Fruit fly (Drosophila melanogaster) whole organism, embryonic: Measurements from ENCODE around the gene CG6230.
A peak's percentile ranks its signal among the peaks of the same experiment; 100 is the strongest.

Experiments used
- Atf-2 ChIP-seq: fragments of 200-800 bp; sonication (Bioruptor generic); optimal IDR thresholded peaks from 2 replicates; lab custom pipeline; 2016; ENCODE audit warnings: missing biosample characterization, missing genetic modification characterization
- Blimp-1 ChIP-seq: fragments of 200-800 bp; sonication (Bioruptor generic); optimal IDR thresholded peaks from 3 replicates; lab custom pipeline; 2018; ENCODE audit warnings: missing biosample characterization, missing genetic modification characterization, mild to moderate bottlenecking, moderate library complexity, missing genetic modification reagents
- C15 ChIP-seq: fragments of 200-800 bp; sonication (Bioruptor generic); IDR thresholded peaks from 3 replicates; pipeline ENCODE4 v1.3.6; 2022; ENCODE audit warnings: missing biosample characterization, missing genetic modification characterization
- CG10209 ChIP-seq: fragments of 200-800 bp; sonication (Bioruptor generic); optimal IDR thresholded peaks from 3 replicates; lab custom pipeline; 2017; ENCODE audit warnings: missing biosample characterization, mild to moderate bottlenecking, missing genetic modification characterization, missing genetic modification reagents
- CG12071 ChIP-seq: fragments of 200-800 bp; sonication (Bioruptor generic); optimal IDR thresholded peaks from 3 replicates; lab custom pipeline; 2018; ENCODE audit warnings: missing biosample characterization, mild to moderate bottlenecking, missing genetic modification characterization
- CG1233 ChIP-seq: fragments of 200-800 bp; sonication (Bioruptor generic); optimal IDR thresholded peaks from 4 replicates; lab custom pipeline; 2018; ENCODE audit warnings: missing biosample characterization, mild to moderate bottlenecking, missing genetic modification characterization
- CG14965 ChIP-seq: fragments of 200-800 bp; sonication (Bioruptor generic); optimal IDR thresholded peaks from 2 replicates; lab custom pipeline; 2016; ENCODE audit warnings: missing biosample characterization, missing genetic modification characterization, borderline replicate concordance
- CG15696 ChIP-seq: fragments of 200-800 bp; sonication (Bioruptor generic); optimal IDR thresholded peaks from 2 replicates; lab custom pipeline; 2019; ENCODE audit warnings: missing biosample characterization, mild to moderate bottlenecking, missing genetic modification characterization, moderate library complexity
- CG16815 ChIP-seq: fragments of 200-800 bp; sonication (Bioruptor generic); optimal IDR thresholded peaks from 3 replicates; lab custom pipeline; 2017; ENCODE audit warnings: missing biosample characterization, mild to moderate bottlenecking, missing genetic modification characterization
- CG17385 ChIP-seq: fragments of 200-800 bp; sonication (Bioruptor generic); optimal IDR thresholded peaks from 3 replicates; lab custom pipeline; 2018; ENCODE audit warnings: missing biosample characterization, mild to moderate bottlenecking, missing genetic modification characterization
- CG2202 ChIP-seq: fragments of 200-800 bp; sonication (Bioruptor generic); optimal IDR thresholded peaks from 2 replicates; lab custom pipeline; 2018; ENCODE audit warnings: missing biosample characterization, mild to moderate bottlenecking, missing genetic modification characterization
- CG3163 ChIP-seq: fragments of 200-800 bp; sonication (Bioruptor generic); optimal IDR thresholded peaks from 3 replicates; lab custom pipeline; 2016; ENCODE audit warnings: missing biosample characterization, missing genetic modification characterization
- CG34422 ChIP-seq: fragments of 200-800 bp; sonication (Bioruptor generic); IDR thresholded peaks from 3 replicates; pipeline ENCODE4 v1.3.6; 2022; ENCODE audit warnings: missing biosample characterization, missing genetic modification characterization
- CG3995 ChIP-seq: fragments of 200-800 bp; sonication (Bioruptor generic); optimal IDR thresholded peaks from 3 replicates; lab custom pipeline; 2016; ENCODE audit warnings: missing biosample characterization, missing genetic modification characterization
- CG4707 ChIP-seq: fragments of 200-800 bp; sonication (Bioruptor generic); optimal IDR thresholded peaks from 2 replicates; lab custom pipeline; 2018; ENCODE audit warnings: missing biosample characterization, mild to moderate bottlenecking, missing genetic modification characterization, moderate library complexity
- CG6175 ChIP-seq: fragments of 200-800 bp; sonication (Bioruptor generic); IDR thresholded peaks from 3 replicates; pipeline ENCODE4 v1.3.6; 2022; ENCODE audit warnings: missing biosample characterization, missing genetic modification characterization
- CG7745 ChIP-seq: fragments of 200-800 bp; sonication (Bioruptor generic); optimal IDR thresholded peaks from 2 replicates; lab custom pipeline; 2018; ENCODE audit warnings: missing biosample characterization, mild to moderate bottlenecking, missing genetic modification characterization, moderate library complexity
- CG8290 ChIP-seq, 3 experiments: fragments of 200-800 bp; sonication (Bioruptor generic); optimal IDR thresholded peaks; 2 replicates each; lab custom pipeline; 2016 to 2019; ENCODE audit warnings: missing biosample characterization in 3 of 3, missing genetic modification characterization in 3 of 3, mild to moderate bottlenecking in 2 of 3, moderate library complexity in 1 of 3
- D ChIP-seq, 2 experiments: fragments of 200-800 bp in 1 of 2; fragments of >200 bp in 1 of 2; sonication (Bioruptor generic) in 1 of 2; optimal IDR thresholded peaks; 2 replicates in 1 of 2; 3 replicates in 1 of 2; lab custom pipeline; 2017; ENCODE audit warnings: mild to moderate bottlenecking in 1 of 2, missing biosample characterization in 1 of 2, missing genetic modification characterization in 1 of 2, missing genetic modification reagents in 1 of 2
- E2f1 ChIP-seq: fragments of 200-800 bp; sonication (Bioruptor generic); IDR thresholded peaks from 2 replicates; pipeline ENCODE4 v1.3.6; 2022; ENCODE audit warnings: missing biosample characterization, missing genetic modification characterization
- Fer1 ChIP-seq: fragments of 200-800 bp; sonication (Bioruptor generic); optimal IDR thresholded peaks from 2 replicates; lab custom pipeline; 2017; ENCODE audit warnings: missing biosample characterization, mild to moderate bottlenecking, missing genetic modification characterization
- Gsc ChIP-seq: fragments of 200-800 bp; sonication (Bioruptor generic); IDR thresholded peaks from 2 replicates; pipeline ENCODE4 v1.3.6; 2022; ENCODE audit warnings: missing biosample characterization, missing genetic modification characterization
- NC2α ChIP-seq: fragments of 200-800 bp; sonication (Bioruptor generic); optimal IDR thresholded peaks from 2 replicates; lab custom pipeline; 2016; ENCODE audit warnings: missing biosample characterization, missing genetic modification characterization
- NK7.1 ChIP-seq: fragments of 200-800 bp; sonication (Bioruptor generic); optimal IDR thresholded peaks from 3 replicates; lab custom pipeline; 2016; ENCODE audit warnings: missing biosample characterization, missing genetic modification characterization
- Oaz ChIP-seq: fragments of 200-800 bp; sonication (Bioruptor generic); IDR thresholded peaks from 2 replicates; pipeline ENCODE4 v1.3.6; 2022; ENCODE audit warnings: missing biosample characterization, missing genetic modification characterization
- Side ChIP-seq: fragments of 200-800 bp; sonication (Bioruptor generic); optimal IDR thresholded peaks from 2 replicates; lab custom pipeline; 2016; ENCODE audit warnings: missing biosample characterization, missing genetic modification characterization
- Six4 ChIP-seq: fragments of 200-800 bp; sonication (Bioruptor generic); optimal IDR thresholded peaks from 2 replicates; lab custom pipeline; 2016; ENCODE audit warnings: missing biosample characterization, missing genetic modification characterization
- Sry-δ ChIP-seq: fragments of 200-800 bp; sonication (Bioruptor generic); optimal IDR thresholded peaks from 2 replicates; lab custom pipeline; 2016; ENCODE audit warnings: missing biosample characterization, missing genetic modification characterization
- Usf ChIP-seq: fragments of 200-800 bp; sonication (Bioruptor generic); optimal IDR thresholded peaks from 2 replicates; lab custom pipeline; 2017; ENCODE audit warnings: missing genotype, missing biosample characterization, missing genetic modification characterization
- al ChIP-seq: fragments of 200-800 bp; sonication (Bioruptor generic); IDR thresholded peaks from 2 replicates; pipeline ENCODE4 v1.3.6; 2022; ENCODE audit warnings: missing biosample characterization, missing genetic modification characterization
- bcd ChIP-seq: fragments of 200-800 bp; sonication (Bioruptor generic); optimal IDR thresholded peaks from 2 replicates; lab custom pipeline; 2017; ENCODE audit warnings: missing biosample characterization, mild to moderate bottlenecking, missing genetic modification characterization
- chinmo ChIP-seq: fragments of 200-800 bp; sonication (Bioruptor generic); IDR thresholded peaks from 4 replicates; pipeline ENCODE4 v1.3.6; 2022; ENCODE audit warnings: missing biosample characterization, missing genetic modification characterization; ENCODE audit not compliant: partially characterized antibody
- crc ChIP-seq: fragments of 200-800 bp; sonication (Bioruptor generic); optimal IDR thresholded peaks from 2 replicates; lab custom pipeline; 2016; ENCODE audit warnings: missing biosample characterization, missing genetic modification characterization
- danr ChIP-seq: fragments of 200-800 bp; sonication (Bioruptor generic); IDR thresholded peaks from 2 replicates; pipeline ENCODE4 v1.3.6; 2022; ENCODE audit warnings: missing biosample characterization, missing genetic modification characterization
- esg ChIP-seq: fragments of 200-800 bp; sonication (Bioruptor generic); conservative IDR thresholded peaks from 2 replicates; pipeline ENCODE4 v1.3.6; 2022; ENCODE audit warnings: missing biosample characterization, missing genetic modification characterization
- ewg ChIP-seq: fragments of 200-800 bp; sonication (Bioruptor generic); optimal IDR thresholded peaks from 3 replicates; lab custom pipeline; 2017; ENCODE audit warnings: mild to moderate bottlenecking, missing biosample characterization, missing genetic modification reagents, missing genetic modification characterization
- exex ChIP-seq: fragments of 200-800 bp; sonication (Bioruptor generic); optimal IDR thresholded peaks from 4 replicates; lab custom pipeline; 2018; ENCODE audit warnings: missing biosample characterization, mild to moderate bottlenecking, missing genetic modification characterization, moderate library complexity
- gfzf ChIP-seq: fragments of 200-800 bp; sonication (Bioruptor generic); optimal IDR thresholded peaks from 2 replicates; lab custom pipeline; 2016; ENCODE audit warnings: missing biosample characterization, mild to moderate bottlenecking, missing genetic modification characterization, moderate library complexity
- ham ChIP-seq: fragments of 200-800 bp; sonication (Bioruptor generic); IDR thresholded peaks from 2 replicates; pipeline ENCODE4 v1.3.6; 2022; ENCODE audit warnings: missing biosample characterization, missing genetic modification characterization
- hkb ChIP-seq, 2 experiments: fragments of 200-800 bp in 1 of 2; fragments of >200 bp in 1 of 2; sonication (Bioruptor generic) in 1 of 2; IDR thresholded peaks in 1 of 2; optimal IDR thresholded peaks in 1 of 2; 2 replicates each; pipeline versions ENCODE4 v1.3.6 to Lab custom; 2017 to 2022; ENCODE audit warnings: missing biosample characterization in 1 of 2, missing genetic modification characterization in 1 of 2
- kah ChIP-seq: fragments of 200-800 bp; sonication (Bioruptor generic); optimal IDR thresholded peaks from 2 replicates; lab custom pipeline; 2018; ENCODE audit warnings: missing biosample characterization, mild to moderate bottlenecking, missing genetic modification characterization
- nau ChIP-seq: fragments of 200-800 bp; sonication (Bioruptor generic); optimal IDR thresholded peaks from 3 replicates; lab custom pipeline; 2017; ENCODE audit warnings: missing biosample characterization, mild to moderate bottlenecking, missing genetic modification characterization, missing genetic modification reagents
- nerfin-1 ChIP-seq: fragments of 200-800 bp; sonication (Bioruptor generic); optimal IDR thresholded peaks from 3 replicates; lab custom pipeline; 2019; ENCODE audit warnings: missing biosample characterization, mild to moderate bottlenecking, missing genetic modification characterization, moderate library complexity
- oc ChIP-seq: fragments of 200-800 bp; sonication (Bioruptor generic); optimal IDR thresholded peaks from 2 replicates; lab custom pipeline; 2018; ENCODE audit warnings: missing biosample characterization, mild to moderate bottlenecking, missing genetic modification characterization, moderate library complexity
- stc ChIP-seq: fragments of 200-800 bp; sonication (Bioruptor generic); IDR thresholded peaks from 2 replicates; pipeline ENCODE4 v1.3.6; 2022; ENCODE audit warnings: missing biosample characterization, missing genetic modification characterization
- tap ChIP-seq: fragments of 200-800 bp; optimal IDR thresholded peaks from 3 replicates; lab custom pipeline; 2019; ENCODE audit warnings: missing biosample characterization, mild to moderate bottlenecking, missing genetic modification characterization, moderate library complexity
- toy ChIP-seq: fragments of 200-800 bp; sonication (Bioruptor generic); IDR thresholded peaks from 2 replicates; pipeline ENCODE4 v1.3.6; 2022; ENCODE audit warnings: missing biosample characterization, missing genetic modification characterization
- twi ChIP-seq: fragments of 200-800 bp; optimal IDR thresholded peaks from 2 replicates; lab custom pipeline; 2019; ENCODE audit warnings: missing biosample characterization, mild to moderate bottlenecking, missing genetic modification characterization, moderate library complexity
- z ChIP-seq: fragments of 200-800 bp; sonication (Bioruptor generic); IDR thresholded peaks from 3 replicates; pipeline ENCODE4 v1.3.6; 2022; ENCODE audit warnings: missing biosample characterization, missing genetic modification characterization

The CG6230 gene

dm6 chr2L:11106562-11106962, 13.6 kb downstream of the CG6230 start, which contains the start of gene Reps (continued):
- peak; percentile 99 for TF ChIP-seq bcd (GFP tag; lab: Kevin White, UChicago)
- TF ChIP-seq hkb (optimal IDR thresholded peaks at IDR 0.05; lab: Kevin White, UChicago): peak; percentile 91
- TF ChIP-seq hkb (GFP tag; IDR thresholded peaks at IDR 0.05; lab: Robert Waterston, UW): peak; percentile 99
- peak; percentile 98 for TF ChIP-seq Gsc (GFP tag; lab: Robert Waterston, UW)
- peak; percentile 95 for TF ChIP-seq ham (GFP tag; lab: Robert Waterston, UW)
- TF ChIP-seq NC2α: peak; percentile 95
- TF ChIP-seq CG8290 (GFP tag; optimal IDR thresholded peaks at IDR 0.05; lab: Kevin White, UChicago): peak; percentile 99
- peak; percentile 96 for TF ChIP-seq CG8290 (tag; optimal IDR thresholded peaks at IDR 0.05; lab: Kevin White, UChicago)
- TF ChIP-seq stc (GFP tag; lab: Robert Waterston, UW): peak; percentile 99
- peak; percentile 97 for TF ChIP-seq twi (tag; lab: Kevin White, UChicago)
- no peak for TF ChIP-seq D (optimal IDR thresholded peaks at IDR 0.05; lab: Kevin White, UChicago)
- TF ChIP-seq D (GFP tag; optimal IDR thresholded peaks at IDR 0.05; lab: Kevin White, UChicago): peak; percentile 99
- TF ChIP-seq CG16815: peak; percentile 99
- TF ChIP-seq CG3995: peak; percentile 83
- TF ChIP-seq nau (GFP tag; lab: Kevin White, UChicago): no peak
- peak; percentile 96 for TF ChIP-seq Side
- peak; percentile 90 for TF ChIP-seq CG4707 (GFP tag; lab: Kevin White, UChicago)
- TF ChIP-seq CG12071 (GFP tag; lab: Kevin White, UChicago): peak; percentile 96
- TF ChIP-seq gfzf (GFP tag; lab: Kevin White, UChicago): peak; percentile 38
- TF ChIP-seq Sry-δ (GFP tag; lab: Kevin White, UChicago): peak; percentile 83
- TF ChIP-seq al (GFP tag; lab: Robert Waterston, UW): peak; percentile 98
- TF ChIP-seq chinmo (GFP tag; lab: Robert Waterston, UW): no peak
- peak; percentile 98 for TF ChIP-seq Fer1 (GFP tag; lab: Kevin White, UChicago)
- TF ChIP-seq esg: peak; percentile 99
- TF ChIP-seq CG7745 (tag; lab: Kevin White, UChicago): peak; percentile 82
- peak; percentile 97 for TF ChIP-seq ewg
- TF ChIP-seq z (GFP tag; lab: Robert Waterston, UW): peak; percentile 83
- TF ChIP-seq Oaz (GFP tag; lab: Robert Waterston, UW): peak; percentile 97
- peak; percentile 97 for TF ChIP-seq Blimp-1 (GFP tag; lab: Kevin White, UChicago)
- TF ChIP-seq CG14965 (GFP tag; lab: Kevin White, UChicago): peak; percentile 75
- peak; percentile 99 for TF ChIP-seq CG10209 (GFP tag; lab: Kevin White, UChicago)
- peak; percentile 87 for TF ChIP-seq exex (tag; lab: Kevin White, UChicago)
- TF ChIP-seq NK7.1: peak; percentile 92
- peak; percentile 97 for TF ChIP-seq CG2202 (tag; lab: Kevin White, UChicago)
- TF ChIP-seq tap: peak; percentile 97
- TF ChIP-seq crc: peak; percentile 94
- peak; percentile 98 for TF ChIP-seq Six4 (GFP tag; lab: Kevin White, UChicago)
- TF ChIP-seq CG3163 (GFP tag; lab: Kevin White, UChicago): peak; percentile 86
- TF ChIP-seq nerfin-1 (tag; lab: Kevin White, UChicago): peak; percentile 97
- TF ChIP-seq C15 (GFP tag; lab: Robert Waterston, UW): peak; percentile 97
- TF ChIP-seq oc (tag; lab: Kevin White, UChicago): peak; percentile 97
- TF ChIP-seq Atf-2 (GFP tag; lab: Kevin White, UChicago): peak; percentile 98
- peak; percentile 98 for TF ChIP-seq Usf (GFP tag; lab: Kevin White, UChicago)
- TF ChIP-seq CG17385 (GFP tag; lab: Kevin White, UChicago): peak; percentile 95
- peak; percentile 100 for TF ChIP-seq CG34422
- TF ChIP-seq CG6175 (GFP tag; lab: Robert Waterston, UW): peak; percentile 97
- peak; percentile 94 for TF ChIP-seq kah (GFP tag; lab: Kevin White, UChicago)
- peak; percentile 99 for TF ChIP-seq CG15696 (tag; lab: Kevin White, UChicago)
- peak; percentile 97 for TF ChIP-seq toy (GFP tag; lab: Robert Waterston, UW)
- TF ChIP-seq CG1233 (GFP tag; lab: Kevin White, UChicago): peak; percentile 98
- peak; percentile 99 for TF ChIP-seq E2f1
- peak; percentile 98 for TF ChIP-seq danr (GFP tag; lab: Robert Waterston, UW)
